Fruit fly (Drosophila melanogaster): ENCODE measurements around the gene CG7409.

DNA sequence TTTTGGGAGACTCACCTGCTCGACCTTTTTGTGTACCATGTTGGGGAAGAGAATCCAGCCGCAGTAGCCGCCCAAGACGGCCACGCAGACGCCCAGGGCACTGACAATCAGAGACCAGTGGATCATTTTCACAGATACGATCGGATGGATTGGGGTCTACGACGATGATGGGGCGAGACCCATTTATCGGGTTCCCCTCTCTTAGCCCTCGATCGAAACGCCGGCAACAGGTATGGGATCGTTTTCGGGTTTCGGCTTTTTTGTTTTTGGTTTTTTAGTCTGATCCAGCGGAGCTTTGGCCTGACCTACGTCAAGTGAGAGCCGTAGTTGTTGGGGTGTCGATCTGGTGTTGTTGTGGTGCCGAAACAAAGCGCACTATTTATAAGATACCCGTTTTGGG, 12.3 kb upstream of the CG7409 start:
- TF ChIP-seq pan (optimal IDR thresholded peaks at IDR 0.05) (no peak), Hnf4 (GFP tag; optimal IDR thresholded peaks at IDR 0.05) (no peak), Dfd (GFP tag; optimal IDR thresholded peaks at IDR 0.05) (no peak), CrebA (GFP tag; optimal IDR thresholded peaks at IDR 0.05; ENCODE audit: borderline replicate concordance) (no peak), N (GFP tag; optimal IDR thresholded peaks at IDR 0.05) (no peak), sage (GFP tag; optimal IDR thresholded peaks at IDR 0.05) (no peak), CG9705 (GFP tag; optimal IDR thresholded peaks at IDR 0.05) (no peak), Jra (GFP tag; optimal IDR thresholded peaks at IDR 0.05) (no peak), lola (GFP tag; optimal IDR thresholded peaks at IDR 0.05) (no peak), sv (GFP tag; optimal IDR thresholded peaks at IDR 0.05) (no peak), Vsx2 (GFP tag; optimal IDR thresholded peaks at IDR 0.05; ENCODE audit: partially characterized antibody) (no peak), HLH106 (tag; optimal IDR thresholded peaks at IDR 0.05) (no peak), ey (GFP tag; optimal IDR thresholded peaks at IDR 0.05) (no peak), psq (GFP tag; optimal IDR thresholded peaks at IDR 0.05) (no peak)
